Fruit fly (Drosophila melanogaster): ENCODE measurements around the gene CG6675.

CG6675 gene

DNA sequence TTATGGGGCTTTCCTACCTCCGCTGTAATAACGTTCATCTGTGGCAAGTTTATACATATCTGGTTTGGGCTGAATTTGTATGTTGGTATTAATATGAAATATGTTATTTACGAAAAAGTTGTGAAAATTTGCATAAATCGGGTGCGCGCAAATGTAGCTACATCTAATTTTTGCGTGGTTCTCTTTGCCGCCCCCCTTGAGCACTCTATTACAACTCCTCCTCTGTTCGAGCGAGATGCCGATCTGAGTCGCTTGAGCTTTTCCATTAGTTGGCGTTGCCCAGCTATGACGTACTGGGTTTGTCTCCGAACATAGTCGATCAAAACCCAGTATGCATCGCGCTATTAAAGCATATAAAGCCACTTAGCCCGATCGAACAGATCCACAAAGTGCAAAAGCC lies at the start of gene CG6675:
CG6675 (plus strand) TSS at position 301 of the 400 bp plus-strand sequence.
- no peak for TF ChIP-seq EcR (GFP tag; optimal IDR thresholded peaks at IDR 0.05)
- TF ChIP-seq CG8478 (optimal IDR thresholded peaks at IDR 0.05): no peak
- no peak for TF ChIP-seq pan (optimal IDR thresholded peaks at IDR 0.05)
- TF ChIP-seq psq (optimal IDR thresholded peaks at IDR 0.05): no peak
- no peak for TF ChIP-seq Dll (optimal IDR thresholded peaks at IDR 0.05)
- TF ChIP-seq usp (GFP tag; optimal IDR thresholded peaks at IDR 0.05): no peak

DNA sequence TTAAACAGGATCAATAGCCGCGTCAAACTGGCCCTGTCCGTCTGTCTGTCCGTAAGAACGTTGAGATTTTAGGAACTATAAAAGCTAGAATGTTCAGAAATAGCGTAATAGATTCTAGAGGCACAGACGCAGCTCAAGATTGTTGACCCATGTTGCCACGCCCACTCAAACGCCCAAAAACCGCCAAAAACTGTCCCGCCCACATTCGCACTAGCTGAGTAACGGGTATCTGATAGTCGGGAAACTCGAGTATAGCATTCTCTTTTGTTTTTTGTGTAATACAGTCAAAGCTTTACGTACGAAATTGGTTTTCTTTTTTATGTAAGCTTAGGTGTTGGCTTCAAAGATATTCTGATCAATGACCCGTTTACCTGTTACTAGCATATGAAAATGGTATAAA lies 48.9 kb upstream of the CG6675 start:
- TF ChIP-seq psq (optimal IDR thresholded peaks at IDR 0.05) (no peak), usp (GFP tag; optimal IDR thresholded peaks at IDR 0.05) (no peak), CG8478 (optimal IDR thresholded peaks at IDR 0.05) (no peak), EcR (GFP tag; optimal IDR thresholded peaks at IDR 0.05) (no peak), pan (optimal IDR thresholded peaks at IDR 0.05) (no peak), Dll (optimal IDR thresholded peaks at IDR 0.05) (no peak)

DNA sequence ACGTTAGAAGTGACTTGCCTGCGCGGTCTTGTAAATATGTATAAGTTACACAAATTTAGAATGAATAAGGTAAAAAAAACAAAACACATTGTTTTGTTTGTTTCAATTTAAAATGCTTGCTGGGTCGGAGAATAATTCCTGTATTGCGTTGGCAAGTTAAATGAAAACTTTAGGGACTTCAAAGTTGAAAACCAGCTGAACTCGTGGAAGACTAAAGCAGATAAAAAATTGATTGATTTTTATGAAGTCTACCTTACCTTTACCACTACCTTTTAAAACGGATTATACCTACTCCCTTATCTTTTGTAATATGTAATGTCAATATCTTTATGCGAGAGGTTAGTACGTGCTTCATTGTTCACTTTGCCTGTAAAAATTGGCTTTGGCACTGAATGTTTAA lies 43.5 kb upstream of the CG6675 start, which contains the start of gene CG42597:
CG42597 (minus strand) TSS at position 101 of the 400 bp plus-strand sequence.
- TF ChIP-seq EcR (GFP tag; optimal IDR thresholded peaks at IDR 0.05) (no peak), psq (optimal IDR thresholded peaks at IDR 0.05) (no peak), Dll (optimal IDR thresholded peaks at IDR 0.05) (no peak), pan (optimal IDR thresholded peaks at IDR 0.05) (no peak), usp (GFP tag; optimal IDR thresholded peaks at IDR 0.05) (no peak), CG8478 (optimal IDR thresholded peaks at IDR 0.05) (no peak)

DNA sequence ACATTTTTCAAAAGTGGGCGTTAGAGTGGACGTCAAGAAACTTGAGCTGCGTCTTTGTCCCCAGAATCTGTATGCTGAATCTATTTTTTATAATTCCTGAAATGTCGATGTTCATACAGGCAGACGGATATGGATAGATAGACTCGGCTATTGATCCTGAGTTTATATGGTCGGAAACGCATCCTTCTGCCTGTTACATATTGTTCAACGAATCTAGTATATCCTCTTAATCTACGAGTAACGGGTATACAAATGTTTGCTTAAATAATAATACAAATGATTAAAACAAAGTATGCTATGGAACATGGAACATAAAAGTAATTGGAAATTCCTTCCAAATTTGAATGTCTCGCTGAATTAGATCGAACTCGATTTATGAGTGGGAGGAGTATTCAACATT lies 37.9 kb upstream of the CG6675 start, which contains the start of gene tplus3a:
tplus3a (plus strand) TSS at position 301 of the 400 bp plus-strand sequence.
- no peak for TF ChIP-seq EcR (GFP tag; optimal IDR thresholded peaks at IDR 0.05)
- TF ChIP-seq CG8478 (optimal IDR thresholded peaks at IDR 0.05): no peak
- TF ChIP-seq Dll (optimal IDR thresholded peaks at IDR 0.05): no peak
- TF ChIP-seq psq (optimal IDR thresholded peaks at IDR 0.05): no peak
- TF ChIP-seq pan (optimal IDR thresholded peaks at IDR 0.05): no peak
- no peak for TF ChIP-seq usp (GFP tag; optimal IDR thresholded peaks at IDR 0.05)

DNA sequence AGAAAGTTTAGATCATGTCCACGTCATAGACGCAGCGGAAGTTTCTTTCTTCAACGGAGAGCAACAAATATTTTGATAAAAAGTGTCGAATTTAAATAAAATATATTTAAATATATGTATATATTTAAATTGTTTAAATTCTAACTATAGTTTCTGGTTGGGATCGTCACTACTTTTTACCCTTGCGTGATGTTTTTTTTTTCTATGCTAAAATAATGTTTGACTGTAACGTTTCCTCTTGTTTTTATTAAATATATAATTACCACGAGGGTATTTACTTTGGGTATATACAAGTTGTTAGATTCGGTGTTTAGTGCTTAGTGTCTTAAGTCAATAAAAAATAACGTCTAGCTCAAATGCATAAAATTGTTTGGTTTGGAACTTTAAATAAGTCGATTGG lies 29.4 kb upstream of the CG6675 start, which contains the start of gene ttm3:
ttm3 (plus strand) TSS at position 301 of the 400 bp plus-strand sequence.
- TF ChIP-seq pan (optimal IDR thresholded peaks at IDR 0.05) (no peak), psq (optimal IDR thresholded peaks at IDR 0.05) (no peak), Dll (optimal IDR thresholded peaks at IDR 0.05) (no peak), usp (GFP tag; optimal IDR thresholded peaks at IDR 0.05) (no peak), EcR (GFP tag; optimal IDR thresholded peaks at IDR 0.05) (no peak), CG8478 (optimal IDR thresholded peaks at IDR 0.05) (no peak)

DNA sequence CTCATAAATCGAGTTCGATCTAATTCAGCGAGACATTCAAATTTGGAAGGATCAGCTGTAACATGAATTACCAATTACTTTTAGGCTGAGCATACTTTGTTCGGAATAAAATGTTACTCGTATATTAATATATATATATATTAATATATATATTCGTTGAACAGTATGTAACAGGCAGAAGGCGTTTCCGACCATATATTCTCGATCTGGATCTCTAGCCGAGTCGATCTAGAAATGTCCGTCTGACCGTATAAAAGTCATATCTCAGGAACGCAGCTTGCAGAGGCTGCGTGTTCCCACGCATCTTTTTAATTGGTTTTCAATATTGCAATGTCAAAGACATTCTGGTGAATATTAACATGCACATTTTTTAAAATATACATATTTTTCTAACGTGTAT lies 4.5 kb upstream of the CG6675 start, which contains the start of gene tplus3b:
tplus3b (minus strand) TSS at position 101 of the 400 bp plus-strand sequence.
- no peak for TF ChIP-seq Dll (optimal IDR thresholded peaks at IDR 0.05)
- TF ChIP-seq CG8478 (optimal IDR thresholded peaks at IDR 0.05): no peak
- no peak for TF ChIP-seq usp (GFP tag; optimal IDR thresholded peaks at IDR 0.05)
- no peak for TF ChIP-seq pan (optimal IDR thresholded peaks at IDR 0.05)
- TF ChIP-seq psq (optimal IDR thresholded peaks at IDR 0.05): no peak
- no peak for TF ChIP-seq EcR (GFP tag; optimal IDR thresholded peaks at IDR 0.05)

DNA sequence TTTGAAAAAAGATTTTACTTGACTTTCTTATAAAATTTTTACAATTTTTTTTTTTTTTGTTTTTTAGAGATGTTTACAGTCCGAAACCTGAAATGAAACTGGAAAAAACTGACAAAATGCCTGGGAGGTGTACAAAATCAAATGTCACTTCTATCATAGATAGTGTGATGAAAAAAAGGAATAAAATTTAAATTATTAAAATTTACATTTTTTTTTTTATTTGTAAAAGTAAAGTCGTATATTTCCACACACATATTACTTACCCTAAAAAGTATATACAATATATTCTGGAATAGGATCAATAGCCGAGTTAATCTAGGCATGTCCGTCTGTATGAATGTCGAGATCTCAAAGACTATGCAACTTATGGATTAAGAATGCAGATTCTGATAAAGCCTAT lies 3.4 kb upstream of the CG6675 start, which contains the start of gene CG15219:
CG15219 (minus strand) TSS at position 101 of the 400 bp plus-strand sequence.
- TF ChIP-seq usp (GFP tag; optimal IDR thresholded peaks at IDR 0.05) (no peak), CG8478 (optimal IDR thresholded peaks at IDR 0.05) (no peak), EcR (GFP tag; optimal IDR thresholded peaks at IDR 0.05) (no peak), Dll (optimal IDR thresholded peaks at IDR 0.05) (no peak), psq (optimal IDR thresholded peaks at IDR 0.05) (no peak), pan (optimal IDR thresholded peaks at IDR 0.05) (no peak)

DNA sequence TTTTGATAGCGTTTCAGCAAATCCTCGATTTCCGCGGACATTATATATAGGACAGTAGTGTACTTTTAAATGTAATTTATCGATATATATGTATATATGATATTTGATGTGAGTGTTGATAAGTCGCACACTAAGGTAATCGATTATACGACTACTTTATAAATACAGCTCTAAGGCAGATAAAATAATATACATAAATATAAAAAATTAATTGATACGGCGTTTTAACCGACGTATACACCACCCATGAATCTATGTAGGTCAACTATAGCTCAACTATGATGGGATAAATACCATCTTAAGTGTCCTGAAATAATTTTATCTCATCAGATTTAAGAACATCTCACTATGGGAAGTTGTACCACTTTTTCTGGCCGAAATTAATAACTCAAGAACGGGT lies 1.6 kb upstream of the CG6675 start, which contains the start of gene CG10834:
CG10834 (minus strand) TSS at position 101 of the 400 bp plus-strand sequence.
- TF ChIP-seq usp (GFP tag; optimal IDR thresholded peaks at IDR 0.05) (no peak), Dll (optimal IDR thresholded peaks at IDR 0.05) (no peak), pan (optimal IDR thresholded peaks at IDR 0.05) (no peak), psq (optimal IDR thresholded peaks at IDR 0.05) (no peak), CG8478 (optimal IDR thresholded peaks at IDR 0.05) (no peak), EcR (GFP tag; optimal IDR thresholded peaks at IDR 0.05) (no peak)

DNA sequence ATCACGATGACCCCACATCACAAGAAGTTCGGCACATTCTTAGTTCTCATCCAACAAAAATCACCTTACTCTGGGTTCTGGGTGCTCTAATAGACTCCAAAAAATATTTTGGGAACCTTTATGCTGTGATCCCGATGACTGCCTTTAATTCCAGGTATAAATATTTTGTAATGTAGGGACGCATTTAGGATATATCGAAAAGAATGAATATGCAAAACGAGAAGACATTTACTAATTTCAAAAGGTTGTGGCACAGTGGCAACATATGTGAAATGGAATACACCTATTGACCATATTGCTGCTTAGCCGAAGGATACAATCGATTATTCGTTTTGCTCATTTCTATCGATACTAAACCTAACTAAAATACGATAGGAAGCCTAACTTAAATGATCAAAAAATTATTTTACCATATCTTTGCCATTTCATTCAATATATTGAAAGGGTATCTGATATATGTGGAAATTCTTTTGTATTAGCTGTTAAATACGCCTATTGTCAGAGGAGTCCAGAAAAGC lies 12.2 kb downstream of the CG6675 start, which contains the start of gene CG3651:
CG3651 (plus strand) TSS at position 468 of the 518 bp plus-strand sequence.
- no peak for TF ChIP-seq Dll (optimal IDR thresholded peaks at IDR 0.05)
- TF ChIP-seq CG8478 (optimal IDR thresholded peaks at IDR 0.05): no peak
- no peak for TF ChIP-seq usp (GFP tag; optimal IDR thresholded peaks at IDR 0.05)
- no peak for TF ChIP-seq psq (optimal IDR thresholded peaks at IDR 0.05)
- TF ChIP-seq pan (optimal IDR thresholded peaks at IDR 0.05): no peak
- no peak for TF ChIP-seq EcR (GFP tag; optimal IDR thresholded peaks at IDR 0.05)

DNA sequence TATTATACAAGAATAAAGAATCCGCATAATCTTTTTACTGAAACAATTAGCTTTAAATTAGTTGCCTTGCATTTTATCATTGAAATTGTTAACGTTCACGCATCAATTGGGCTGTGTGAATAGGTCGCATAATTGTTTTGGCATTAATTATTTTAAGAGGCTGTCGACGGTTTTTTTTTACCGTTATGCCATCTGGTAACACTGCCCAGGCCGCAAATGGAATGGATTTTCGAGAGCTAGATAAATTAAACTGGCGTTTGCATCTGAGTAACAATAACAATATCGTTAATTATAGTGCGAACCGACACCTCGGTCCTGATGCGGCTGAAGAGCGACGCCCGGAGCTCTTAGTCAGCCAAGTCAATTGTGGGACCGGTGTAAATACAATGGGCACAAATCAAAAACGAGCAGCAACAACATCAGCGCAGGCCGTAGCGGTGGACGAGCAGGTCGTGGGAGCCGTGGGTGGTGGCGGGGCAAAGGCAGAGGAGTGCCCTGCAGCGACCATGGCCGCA lies 12.9 kb downstream of the CG6675 start:
- TF ChIP-seq pan (optimal IDR thresholded peaks at IDR 0.05) (no peak), EcR (GFP tag; optimal IDR thresholded peaks at IDR 0.05) (no peak), usp (GFP tag; optimal IDR thresholded peaks at IDR 0.05) (no peak)

DNA sequence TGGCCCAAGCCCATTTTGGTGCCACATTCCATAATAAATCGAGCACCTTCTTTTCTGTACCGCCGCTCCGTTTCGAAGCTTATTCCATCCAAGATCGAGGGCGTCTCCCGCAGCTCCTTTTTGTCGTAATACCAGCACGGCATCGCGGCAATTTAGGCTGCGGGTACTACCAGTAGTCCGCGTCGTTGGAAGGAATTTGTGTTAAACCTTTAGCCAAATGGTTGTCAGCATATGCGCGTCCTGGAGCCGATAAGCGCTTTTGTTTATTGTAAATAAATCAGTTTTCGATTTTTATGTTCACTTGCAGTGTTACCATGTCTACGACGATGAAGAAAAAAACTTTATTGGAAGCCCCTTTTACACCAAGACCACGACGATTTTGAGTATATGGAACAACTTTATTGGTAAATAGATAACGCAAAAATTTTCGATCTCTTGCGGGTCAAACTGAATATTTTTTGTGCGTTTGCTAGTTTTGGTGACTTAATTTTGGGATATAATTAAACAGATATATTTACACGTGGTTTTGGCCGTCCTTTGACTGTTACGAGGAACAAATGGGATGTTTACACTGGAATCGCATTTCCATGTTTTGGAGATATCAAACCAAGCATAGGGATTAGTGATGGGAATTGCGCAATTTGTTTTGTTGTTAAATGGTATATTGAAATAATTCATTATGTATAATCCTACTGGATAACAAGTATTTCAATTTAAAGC lies 21.0 kb downstream of the CG6675 start, which contains the start of gene CycK:
CycK (minus strand) TSS at position 562 of the 720 bp plus-strand sequence.
- no peak for TF ChIP-seq EcR (GFP tag; optimal IDR thresholded peaks at IDR 0.05)
- no peak for TF ChIP-seq CG8478 (optimal IDR thresholded peaks at IDR 0.05)
- TF ChIP-seq usp (GFP tag; optimal IDR thresholded peaks at IDR 0.05): no peak
- TF ChIP-seq pan (optimal IDR thresholded peaks at IDR 0.05): no peak

DNA sequence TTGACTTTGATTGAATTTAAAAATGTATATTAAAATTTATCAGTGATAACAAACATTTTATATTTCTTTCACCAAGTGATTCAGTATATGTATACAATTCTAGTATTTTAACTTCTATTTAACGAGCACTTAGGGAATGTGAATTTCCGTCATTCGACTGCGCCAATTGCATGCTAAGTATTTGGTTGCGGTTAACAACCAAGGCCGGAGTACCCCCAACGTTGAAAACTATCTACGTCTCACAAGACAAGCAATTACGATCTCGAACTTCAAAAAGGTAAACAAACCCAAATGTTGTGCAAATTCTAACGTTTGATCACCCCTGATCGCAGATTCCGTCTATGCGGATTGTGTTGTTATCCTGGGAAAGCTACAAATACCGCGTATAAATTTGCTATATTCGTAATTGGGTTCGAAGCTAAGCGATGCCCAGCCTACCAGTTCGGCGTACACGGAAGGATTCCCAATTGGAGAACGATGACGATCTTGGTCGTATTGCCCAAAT lies 22.5 kb downstream of the CG6675 start, which contains the start of gene CG42748:
CG42748 (plus strand) TSS at position 51 of the 505 bp plus-strand sequence.
- TF ChIP-seq pan (optimal IDR thresholded peaks at IDR 0.05) (no peak), CG8478 (optimal IDR thresholded peaks at IDR 0.05) (no peak), Dll (optimal IDR thresholded peaks at IDR 0.05) (no peak), EcR (GFP tag; optimal IDR thresholded peaks at IDR 0.05) (no peak), psq (optimal IDR thresholded peaks at IDR 0.05) (no peak), usp (GFP tag; optimal IDR thresholded peaks at IDR 0.05) (no peak)

Measured in whole organism.